Fruit fly (Drosophila melanogaster): ENCODE data around the gene CG5746.
A peak's percentile ranks its signal among the peaks of the same experiment; 100 is the strongest.

The CG5746 gene

DNA sequence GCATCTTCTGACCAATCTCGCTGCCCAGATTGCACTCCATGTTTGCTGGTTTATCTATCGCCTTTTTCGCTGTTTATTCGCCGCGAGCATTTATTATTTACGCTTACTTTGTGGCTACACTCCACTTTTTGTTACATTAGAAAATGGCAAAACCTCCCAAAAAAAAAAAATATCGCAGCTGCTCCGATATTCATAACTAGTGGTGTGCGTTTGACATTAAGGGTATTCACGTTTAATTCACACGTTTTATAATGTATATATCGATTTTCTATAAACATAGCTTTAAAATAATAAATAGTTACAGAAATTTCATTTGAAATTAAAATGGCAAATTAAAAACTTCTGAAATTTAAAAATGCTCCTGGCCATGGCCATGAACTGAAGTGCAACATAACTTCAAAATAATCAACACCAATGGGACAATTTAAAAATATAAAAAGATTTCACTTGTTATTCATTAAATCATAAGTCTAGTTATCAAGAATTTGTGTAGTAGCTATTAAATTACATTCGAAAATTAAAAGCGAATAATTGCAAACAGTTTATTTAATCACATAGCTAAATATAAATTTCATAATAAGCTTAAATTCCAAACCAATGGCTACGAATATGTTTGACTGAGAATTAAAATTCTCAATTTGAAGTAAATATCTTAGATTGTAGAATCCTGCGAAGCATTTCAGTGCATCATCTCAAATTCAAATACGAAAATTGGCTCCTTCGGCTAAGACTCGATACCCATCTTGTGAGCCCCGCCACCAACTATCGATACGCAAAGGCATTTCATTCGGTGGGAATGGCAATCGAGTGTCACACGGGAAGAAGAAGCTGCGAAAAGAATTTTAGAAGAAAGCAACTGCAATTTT lies 30.1 kb downstream of the CG5746 start, which contains the start of the genes Nab2 and BRWD3 (continued):
- TF ChIP-seq Xrp1 (GFP tag; IDR thresholded peaks at IDR 0.05) (peak; percentile 47; the same call in 1 of the 2 replicates), CG6854 (GFP tag; optimal IDR thresholded peaks at IDR 0.05) (no peak), CG14860 (GFP tag; IDR thresholded peaks at IDR 0.05; ENCODE audit: partially characterized antibody) (peak; percentile 42; the same call in 2 of the 3 replicates), CG12391 (tag; optimal IDR thresholded peaks at IDR 0.05) (peak; percentile 62), CG12299 (tag; optimal IDR thresholded peaks at IDR 0.05) (no peak), CG12769 (tag; optimal IDR thresholded peaks at IDR 0.05) (no peak), Hsf (GFP tag; optimal IDR thresholded peaks at IDR 0.05) (peak; percentile 61), CG18476 (GFP tag; optimal IDR thresholded peaks at IDR 0.05) (peak; percentile 44), CG3995 (GFP tag; optimal IDR thresholded peaks at IDR 0.05) (no peak), jigr1 (GFP tag; IDR thresholded peaks at IDR 0.05) (no peak), org-1 (GFP tag; optimal IDR thresholded peaks at IDR 0.05) (no peak), CG10959 (GFP tag; IDR thresholded peaks at IDR 0.05) (no peak), TFAM (GFP tag; optimal IDR thresholded peaks at IDR 0.05) (no peak), Ssrp (tag; optimal IDR thresholded peaks at IDR 0.05) (peak; percentile 22), Hr39 (optimal IDR thresholded peaks at IDR 0.05) (no peak), danr (GFP tag; IDR thresholded peaks at IDR 0.05) (no peak), CG17359 (tag; optimal IDR thresholded peaks at IDR 0.05) (no peak), CG11456 (GFP tag; IDR thresholded peaks at IDR 0.05) (peak; percentile 51; the same call in 2 of the 3 replicates), Mrtf (GFP tag; IDR thresholded peaks at IDR 0.05) (no peak), Antp (GFP tag; optimal IDR thresholded peaks at IDR 0.05) (no peak), CG12155 (GFP tag; optimal IDR thresholded peaks at IDR 0.05) (peak; percentile 39), CG10267 (tag; optimal IDR thresholded peaks at IDR 0.05) (no peak), caup (GFP tag; optimal IDR thresholded peaks at IDR 0.05; ENCODE audit: severe bottlenecking) (no peak), gt (GFP tag; IDR thresholded peaks at IDR 0.05) (no peak), CG4282 (GFP tag; optimal IDR thresholded peaks at IDR 0.05) (no peak), Six4 (GFP tag; optimal IDR thresholded peaks at IDR 0.05) (no peak), bsh (GFP tag; optimal IDR thresholded peaks at IDR 0.05) (no peak), Scr (GFP tag; IDR thresholded peaks at IDR 0.05; ENCODE audit: partially characterized antibody) (peak; percentile 64), fd96Cb (tag; optimal IDR thresholded peaks at IDR 0.05) (peak; percentile 21), CG6765 (GFP tag; optimal IDR thresholded peaks at IDR 0.05) (no peak), Chrac-16 (GFP tag; optimal IDR thresholded peaks at IDR 0.05) (no peak), trh (GFP tag; optimal IDR thresholded peaks at IDR 0.05) (peak; percentile 36), CG4360 (GFP tag; IDR thresholded peaks at IDR 0.05) (no peak), dpn (GFP tag; optimal IDR thresholded peaks at IDR 0.05) (peak in 1 of 2 experiments; percentile 15), ewg (GFP tag; optimal IDR thresholded peaks at IDR 0.05) (no peak), chm (GFP tag; IDR thresholded peaks at IDR 0.05) (no peak), Dek (tag; optimal IDR thresholded peaks at IDR 0.05) (peak; percentile 21), ase (GFP tag; IDR thresholded peaks at IDR 0.05) (peak; percentile 39; the same call in 1 of the 3 replicates), fd102C (GFP tag; optimal IDR thresholded peaks at IDR 0.05) (no peak), Atf6 (GFP tag; IDR thresholded peaks at IDR 0.05) (no peak), sisA (GFP tag; IDR thresholded peaks at IDR 0.05) (peak; percentile 11; the same call in 1 of the 2 replicates), ro (GFP tag; IDR thresholded peaks at IDR 0.05) (0 out of 2 replicates have a peak, but pooled peaks have one; percentile 13), HHEX (GFP tag; optimal IDR thresholded peaks at IDR 0.05) (no peak), cas (GFP tag; IDR thresholded peaks at IDR 0.05) (no peak), CG12104 (GFP tag; optimal IDR thresholded peaks at IDR 0.05) (peak; percentile 49), hbn (GFP tag; IDR thresholded peaks at IDR 0.05; ENCODE audit: partially characterized antibody) (peak; percentile 54), gcm2 (GFP tag; optimal IDR thresholded peaks at IDR 0.05) (no peak), bowl (GFP tag; IDR thresholded peaks at IDR 0.05) (no peak), prd (optimal IDR thresholded peaks at IDR 0.05) (no peak), prd (GFP tag; IDR thresholded peaks at IDR 0.05) (peak; percentile 56)
